Worm (Caenorhabditis elegans): ENCODE results near the gene prp-39.

The prp-39 gene

DNA sequence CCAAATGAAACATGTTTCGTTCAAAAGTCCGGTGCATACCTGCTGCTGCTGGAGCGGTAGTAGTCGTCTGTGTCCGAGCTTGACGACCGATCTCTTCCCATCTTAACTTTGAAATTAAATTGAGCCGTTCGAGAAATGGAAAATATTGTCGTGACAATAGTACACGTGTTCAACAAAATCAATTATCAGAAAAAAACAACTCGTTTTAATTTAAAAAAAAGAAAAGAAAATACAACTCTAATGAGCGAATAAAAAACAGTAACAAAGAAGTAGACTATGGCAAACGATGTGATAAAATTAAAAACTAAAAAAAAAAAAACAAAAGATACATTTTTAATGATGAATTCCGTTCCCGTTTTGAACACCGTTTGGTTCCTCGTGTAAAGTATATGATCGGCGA, at the start of gene prp-39:
prp-39 (minus strand) TSS at position 101 of the 400 bp plus-strand sequence.
- peak; percentile 22; the same call in 1 of the 2 replicates for TF ChIP-seq Y53G8AR.9 (GFP tag; conservative IDR thresholded peaks at IDR 0.05)
- 0 out of 2 replicates have a peak, but pooled peaks have one; percentile 32 for TF ChIP-seq B0336.3 (GFP tag; IDR thresholded peaks at IDR 0.05)
- TF ChIP-seq ceh-100 (GFP tag; IDR thresholded peaks at IDR 0.05), result no peak

DNA sequence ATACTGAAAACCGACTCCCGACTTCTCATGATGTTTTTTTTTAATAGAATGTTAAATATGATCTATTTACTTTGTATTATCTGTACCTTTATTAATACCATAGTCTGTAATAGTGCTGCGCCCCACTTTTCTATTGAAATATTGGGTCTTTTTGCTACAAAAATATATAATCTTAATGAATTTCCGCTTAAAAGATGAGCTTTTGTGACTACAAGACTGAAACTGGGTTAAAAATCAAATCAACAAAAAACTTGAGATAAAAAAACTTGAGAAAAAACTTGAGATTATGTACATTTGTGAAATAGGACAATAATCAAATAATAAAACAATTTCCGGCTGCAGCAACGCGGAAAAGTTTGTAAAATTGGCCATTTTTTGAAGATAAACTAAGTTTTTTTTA, 48.4 kb upstream of the prp-39 start, which contains the start of gene K09H11.15:
K09H11.15 (minus strand) TSS at position 101 of the 400 bp plus-strand sequence.
- TF ChIP-seq B0035.1 (tag; optimal IDR thresholded peaks at IDR 0.05) (no peak), ceh-91 (GFP tag; IDR thresholded peaks at IDR 0.05) (no peak), akir-1 (GFP tag; optimal IDR thresholded peaks at IDR 0.05) (no peak), zim-3 (tag; optimal IDR thresholded peaks at IDR 0.05) (no peak), ceh-100 (GFP tag; IDR thresholded peaks at IDR 0.05) (no peak), F23B12.7 (tag; optimal IDR thresholded peaks at IDR 0.05; ENCODE audit: insufficient read depth) (no peak), F57C9.4 (tag; optimal IDR thresholded peaks at IDR 0.05) (no peak), tlf-1 (GFP tag; optimal IDR thresholded peaks at IDR 0.05) (no peak), somi-1 (GFP tag; optimal IDR thresholded peaks at IDR 0.05) (no peak), pbrm-1 (GFP tag; IDR thresholded peaks at IDR 0.05) (no peak), nfya-1 (tag; optimal IDR thresholded peaks at IDR 0.05; ENCODE audit: borderline replicate concordance, insufficient read depth) (no peak), fkh-3 (tag; optimal IDR thresholded peaks at IDR 0.05) (no peak), sea-2 (GFP tag; IDR thresholded peaks at IDR 0.05) (no peak), egl-18 (GFP tag; IDR thresholded peaks at IDR 0.05) (no peak)

DNA sequence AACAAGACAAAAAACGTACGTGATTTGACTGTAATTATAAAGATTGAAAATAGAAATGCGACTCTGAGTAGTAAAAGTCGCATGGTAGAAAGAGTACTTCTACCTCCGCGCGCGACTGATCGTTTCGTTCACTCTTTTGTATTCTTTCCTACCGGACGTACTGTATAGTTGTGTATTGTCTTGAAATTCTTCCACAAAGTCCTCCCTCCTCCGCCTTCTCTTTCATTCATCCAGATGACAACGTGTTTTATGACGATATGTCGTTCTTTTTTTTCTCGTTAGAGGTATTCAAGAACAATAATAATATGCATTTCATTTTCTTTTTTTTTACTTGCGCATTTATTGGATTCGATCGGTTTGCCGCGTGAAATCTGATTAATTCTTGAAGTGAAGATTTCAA, 44.0 kb upstream of the prp-39 start, which contains the start of gene K09H11.4:
K09H11.4 (minus strand) TSS at position 101 of the 400 bp plus-strand sequence.
- TF ChIP-seq repo-1 (tag; optimal IDR thresholded peaks at IDR 0.05) (no peak), akir-1 (GFP tag; optimal IDR thresholded peaks at IDR 0.05) (no peak), T26A5.8 (tag; optimal IDR thresholded peaks at IDR 0.05) (no peak), nfyb-1 (GFP tag; IDR thresholded peaks at IDR 0.05) (no peak), atf-7 (tag; optimal IDR thresholded peaks at IDR 0.05) (no peak), nfya-2 (GFP tag; IDR thresholded peaks at IDR 0.05) (no peak), ceh-100 (GFP tag; IDR thresholded peaks at IDR 0.05) (no peak), hmg-20 (GFP tag; IDR thresholded peaks at IDR 0.05) (no peak), nhr-179 (tag; optimal IDR thresholded peaks at IDR 0.05) (no peak)

DNA sequence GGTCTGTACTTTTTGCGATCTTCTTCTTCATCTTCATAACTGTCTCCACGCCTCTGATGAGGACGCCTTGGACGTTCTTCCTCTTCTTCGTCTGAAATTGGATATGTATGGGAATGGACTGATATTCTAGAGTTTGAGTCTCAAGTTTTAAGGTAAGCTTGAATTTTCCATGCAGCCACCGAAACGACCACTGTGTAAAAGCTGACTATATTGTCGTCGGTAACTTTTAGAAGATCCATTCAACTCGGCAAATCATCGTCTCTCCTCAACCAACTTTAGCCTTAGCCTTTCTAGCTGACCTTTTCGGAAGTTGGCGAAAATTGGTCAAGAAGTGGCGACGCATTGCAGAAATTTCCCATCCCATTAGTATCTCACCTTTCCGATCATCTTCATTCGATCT, 42.0 kb upstream of the prp-39 start:
- TF ChIP-seq B0019.2 (GFP tag; conservative IDR thresholded peaks at IDR 0.05), result no peak
- no peak for TF ChIP-seq dpl-1 (GFP tag; optimal IDR thresholded peaks at IDR 0.05)
- 0 out of 2 replicates have a peak, but pooled peaks have one; percentile 17 for TF ChIP-seq madf-6 (GFP tag; IDR thresholded peaks at IDR 0.05)
- no peak for TF ChIP-seq bed-2 (GFP tag; IDR thresholded peaks at IDR 0.05)
- TF ChIP-seq fkh-3 (tag; optimal IDR thresholded peaks at IDR 0.05), result no peak
- TF ChIP-seq lsy-27 (tag; optimal IDR thresholded peaks at IDR 0.05; ENCODE audit: borderline replicate concordance, insufficient read depth), result no peak
- TF ChIP-seq F10E7.11 (tag; optimal IDR thresholded peaks at IDR 0.05), result no peak

DNA sequence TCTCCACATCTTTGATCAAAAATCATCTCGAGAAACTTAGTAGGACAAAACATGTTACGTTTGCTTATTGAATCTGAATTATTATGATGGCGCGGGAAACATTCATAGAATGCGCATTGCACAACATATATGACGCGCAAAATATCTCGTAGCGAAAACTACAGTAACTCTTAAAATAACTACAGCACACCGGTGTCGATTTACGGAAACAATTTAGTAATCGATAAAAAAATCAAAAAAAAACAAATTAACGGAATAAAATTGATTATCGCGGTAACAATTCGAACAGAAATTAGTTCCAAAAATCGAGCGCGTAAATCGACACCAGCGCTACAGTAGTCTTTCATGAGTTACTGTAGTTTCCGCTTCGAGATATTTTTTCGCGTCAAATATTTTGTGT, 39.7 kb upstream of the prp-39 start:
- TF ChIP-seq snpc-4 (GFP tag; optimal IDR thresholded peaks at IDR 0.05) (no peak), snpc-4 (tag; optimal IDR thresholded peaks at IDR 0.05) (no peak), him-1 (tag; optimal IDR thresholded peaks at IDR 0.05) (peak; percentile 54), F33H1.4 (GFP tag; IDR thresholded peaks at IDR 0.05) (peak; percentile 33; the same call in 1 of the 2 replicates), B0336.3 (GFP tag; IDR thresholded peaks at IDR 0.05) (peak; percentile 29; the same call in 1 of the 2 replicates), lsl-1 (GFP tag; optimal IDR thresholded peaks at IDR 0.05) (peak; percentile 53), F55B11.4 (tag; optimal IDR thresholded peaks at IDR 0.05; ENCODE audit: borderline replicate concordance, insufficient read depth) (no peak), hrde-1 (tag; optimal IDR thresholded peaks at IDR 0.05; ENCODE audit: borderline replicate concordance) (peak; percentile 37), pbrm-1 (GFP tag; IDR thresholded peaks at IDR 0.05) (0 out of 2 replicates have a peak, but pooled peaks have one; percentile 18), mel-28 (tag; optimal IDR thresholded peaks at IDR 0.05; ENCODE audit: borderline replicate concordance) (no peak), dpff-1 (tag; optimal IDR thresholded peaks at IDR 0.05) (no peak), ceh-58 (GFP tag; IDR thresholded peaks at IDR 0.05) (0 out of 2 replicates have a peak, but pooled peaks have one; percentile 19), efl-1 (GFP tag; optimal IDR thresholded peaks at IDR 0.05) (peak; percentile 34), somi-1 (GFP tag; optimal IDR thresholded peaks at IDR 0.05) (no peak), xnd-1 (tag; optimal IDR thresholded peaks at IDR 0.05) (peak; percentile 34), bed-2 (GFP tag; IDR thresholded peaks at IDR 0.05) (no peak), madf-6 (GFP tag; IDR thresholded peaks at IDR 0.05) (peak; percentile 65; the same call in 1 of the 2 replicates)
